Worm (Caenorhabditis elegans): ENCODE data around the gene ser-6.

The ser-6 gene

DNA sequence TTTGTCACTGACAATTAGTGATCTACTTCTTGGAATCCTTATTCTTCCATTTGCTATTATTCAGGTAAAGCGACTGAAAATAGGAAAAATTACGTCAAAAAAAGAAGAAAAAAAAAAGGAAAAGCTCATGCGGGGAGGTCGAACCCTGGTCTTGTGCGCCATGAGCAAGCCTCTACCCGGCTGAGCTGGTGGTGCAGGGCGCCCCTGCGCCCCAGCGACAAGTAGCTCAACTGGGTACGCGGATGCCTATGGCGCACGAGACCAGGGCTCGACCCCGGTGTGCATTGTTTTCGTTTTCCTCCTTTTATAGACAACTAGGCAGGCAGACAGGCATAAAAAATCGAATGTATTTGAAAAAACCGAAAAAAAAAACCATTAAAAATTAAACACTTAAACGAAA, 344 bp downstream of the ser-6 start:
- TF ChIP-seq ztf-11 (tag; optimal IDR thresholded peaks at IDR 0.05) (no peak), nhr-19 (GFP tag; conservative IDR thresholded peaks at IDR 0.05) (no peak), hlh-17 (GFP tag; optimal IDR thresholded peaks at IDR 0.05; ENCODE audit: borderline replicate concordance) (no peak), nhr-20 (tag; optimal IDR thresholded peaks at IDR 0.05) (no peak), lsy-2 (tag; optimal IDR thresholded peaks at IDR 0.05) (no peak), efl-3 (GFP tag; optimal IDR thresholded peaks at IDR 0.05) (no peak), lin-35 (GFP tag; optimal IDR thresholded peaks at IDR 0.05) (no peak), unc-62 (GFP tag; optimal IDR thresholded peaks at IDR 0.05) (no peak), zip-4 (GFP tag; optimal IDR thresholded peaks at IDR 0.05) (no peak), nhr-237 (tag; optimal IDR thresholded peaks at IDR 0.05) (no peak), aha-1 (tag; optimal IDR thresholded peaks at IDR 0.05) (no peak), sup-37 (GFP tag; optimal IDR thresholded peaks at IDR 0.05) (no peak), fkh-10 (GFP tag; optimal IDR thresholded peaks at IDR 0.05) (no peak), nhr-84 (tag; optimal IDR thresholded peaks at IDR 0.05) (no peak)

ce11 chrIV:2966884-2967283, 7.0 kb downstream of the ser-6 start:
- no peak for TF ChIP-seq sptf-1 (tag; optimal IDR thresholded peaks at IDR 0.05)
- TF ChIP-seq egl-13 (tag; optimal IDR thresholded peaks at IDR 0.05), result no peak
- TF ChIP-seq C34B4.2 (tag; optimal IDR thresholded peaks at IDR 0.05), result no peak
- no peak for TF ChIP-seq swsn-7 (tag; optimal IDR thresholded peaks at IDR 0.05)
- TF ChIP-seq lsy-2 (tag; optimal IDR thresholded peaks at IDR 0.05), result no peak
- TF ChIP-seq ceh-90 (tag; optimal IDR thresholded peaks at IDR 0.05), result no peak
- TF ChIP-seq fkh-4 (tag; optimal IDR thresholded peaks at IDR 0.05; ENCODE audit: borderline replicate concordance), result no peak
- TF ChIP-seq nhr-12 (tag; optimal IDR thresholded peaks at IDR 0.05), result no peak
- TF ChIP-seq tlp-1 (tag; optimal IDR thresholded peaks at IDR 0.05), result no peak
- no peak for TF ChIP-seq unc-98 (GFP tag; IDR thresholded peaks at IDR 0.05)
- no peak for TF ChIP-seq snu-23 (GFP tag; optimal IDR thresholded peaks at IDR 0.05)
- TF ChIP-seq isw-1 (GFP tag; IDR thresholded peaks at IDR 0.05), result no peak
- no peak for TF ChIP-seq grh-1 (GFP tag; IDR thresholded peaks at IDR 0.05)
- no peak for TF ChIP-seq lir-3 (tag; optimal IDR thresholded peaks at IDR 0.05; ENCODE audit: poor library complexity)
- TF ChIP-seq nhr-237 (tag; optimal IDR thresholded peaks at IDR 0.05), result no peak

ce11 chrIV:2969399-2969990, 9.6 kb downstream of the ser-6 start, which contains the start of gene Y54G2A.57:
TSS of gene Y54G2A.57 (plus strand) at chrIV:2969940.
- TF ChIP-seq ces-1 (GFP tag; optimal IDR thresholded peaks at IDR 0.05) (no peak), aha-1 (tag; optimal IDR thresholded peaks at IDR 0.05) (no peak), nhr-19 (GFP tag; conservative IDR thresholded peaks at IDR 0.05) (no peak), vab-15 (tag; optimal IDR thresholded peaks at IDR 0.05) (no peak), unc-98 (GFP tag; IDR thresholded peaks at IDR 0.05) (no peak), fkh-10 (GFP tag; optimal IDR thresholded peaks at IDR 0.05) (no peak)

ce11 chrIV:2971060-2971459, 11.2 kb downstream of the ser-6 start:
- TF ChIP-seq sox-4 (tag; optimal IDR thresholded peaks at IDR 0.05) (no peak), sptf-1 (tag; optimal IDR thresholded peaks at IDR 0.05) (no peak), mef-2 (tag; optimal IDR thresholded peaks at IDR 0.05) (no peak), aha-1 (tag; optimal IDR thresholded peaks at IDR 0.05) (no peak), sup-37 (GFP tag; optimal IDR thresholded peaks at IDR 0.05) (no peak), hlh-4 (tag; optimal IDR thresholded peaks at IDR 0.05) (no peak), blmp-1 (tag; optimal IDR thresholded peaks at IDR 0.05) (no peak), rnt-1 (tag; optimal IDR thresholded peaks at IDR 0.05) (no peak), unc-86 (tag; optimal IDR thresholded peaks at IDR 0.05) (no peak), isw-1 (GFP tag; IDR thresholded peaks at IDR 0.05) (no peak), mep-1 (tag; optimal IDR thresholded peaks at IDR 0.05) (no peak)
